Worm (Caenorhabditis elegans): ENCODE data around the gene mtl-1.

ce11 chrV:6727222-6727621 lies 35.6 kb upstream of the mtl-1 start, which contains the start of gene ZC487.1:
- TF ChIP-seq hlh-8 (tag; optimal IDR thresholded peaks at IDR 0.05): no peak
- TF ChIP-seq mec-3 (tag; optimal IDR thresholded peaks at IDR 0.05; ENCODE audit: borderline replicate concordance): no peak
- no peak for TF ChIP-seq ceh-9 (tag; optimal IDR thresholded peaks at IDR 0.05)
- no peak for TF ChIP-seq elt-4 (tag; optimal IDR thresholded peaks at IDR 0.05)
- TF ChIP-seq odd-2 (tag; optimal IDR thresholded peaks at IDR 0.05): no peak
